Fruit fly (Drosophila melanogaster) whole organism, embryonic: Measurements from ENCODE around the gene Elo68alpha.

ENCODE experiments used
- Awh ChIP-seq: fragments of 200-800 bp; sonication (Bioruptor generic); IDR thresholded peaks from 2 replicates; pipeline ENCODE4, ENCODE4 v1.3.6; 2022; ENCODE audit warnings: missing biosample characterization, missing genetic modification characterization
- CG11695 ChIP-seq: fragments of 200-800 bp; sonication (Bioruptor generic); IDR thresholded peaks from 3 replicates; pipeline ENCODE4 v1.3.6; 2022; ENCODE audit warnings: missing biosample characterization, missing genetic modification characterization
- CG13296 ChIP-seq: fragments of 200-800 bp; sonication (Bioruptor generic); optimal IDR thresholded peaks from 3 replicates; lab custom pipeline; 2018; ENCODE audit warnings: missing biosample characterization, mild to moderate bottlenecking, missing genetic modification characterization
- CG14710 ChIP-seq: fragments of 200-800 bp; sonication (Bioruptor generic); optimal IDR thresholded peaks from 3 replicates; lab custom pipeline; 2019; ENCODE audit warnings: missing biosample characterization, mild to moderate bottlenecking, missing genetic modification characterization, moderate library complexity
- CG15696 ChIP-seq: fragments of 200-800 bp; sonication (Bioruptor generic); optimal IDR thresholded peaks from 2 replicates; lab custom pipeline; 2019; ENCODE audit warnings: missing biosample characterization, mild to moderate bottlenecking, missing genetic modification characterization, moderate library complexity
- CG17359 ChIP-seq: fragments of 200-800 bp; sonication (Bioruptor generic); optimal IDR thresholded peaks from 3 replicates; lab custom pipeline; 2018; ENCODE audit warnings: missing biosample characterization, mild to moderate bottlenecking, missing genetic modification characterization, moderate library complexity
- CG18599 ChIP-seq: fragments of 200-800 bp; sonication (Bioruptor generic); optimal IDR thresholded peaks from 3 replicates; lab custom pipeline; 2017; ENCODE audit warnings: missing biosample characterization, missing genetic modification characterization, mild to moderate bottlenecking, moderate library complexity, missing genetic modification reagents
- CG18764 ChIP-seq: fragments of 200-800 bp; sonication (Bioruptor generic); optimal IDR thresholded peaks from 3 replicates; lab custom pipeline; 2016; ENCODE audit warnings: missing biosample characterization, missing genetic modification characterization
- CG2712 ChIP-seq: fragments of 200-800 bp; optimal IDR thresholded peaks from 3 replicates; lab custom pipeline; 2019; ENCODE audit warnings: missing biosample characterization, mild to moderate bottlenecking, missing genetic modification characterization, moderate library complexity
- CG2875 ChIP-seq: fragments of 200-800 bp; sonication (Bioruptor generic); optimal IDR thresholded peaks from 2 replicates; lab custom pipeline; 2017; ENCODE audit warnings: missing biosample characterization, mild to moderate bottlenecking, missing genetic modification characterization, missing genetic modification reagents
- CG3407 ChIP-seq: fragments of 200-800 bp; sonication (Bioruptor generic); optimal IDR thresholded peaks from 2 replicates; lab custom pipeline; 2018; ENCODE audit warnings: missing biosample characterization, mild to moderate bottlenecking, missing genetic modification characterization
- CG34422 ChIP-seq: fragments of 200-800 bp; sonication (Bioruptor generic); IDR thresholded peaks from 3 replicates; pipeline ENCODE4 v1.3.6; 2022; ENCODE audit warnings: missing biosample characterization, missing genetic modification characterization
- CG4617 ChIP-seq: fragments of 200-800 bp; sonication (Bioruptor generic); optimal IDR thresholded peaks from 3 replicates; lab custom pipeline; 2016; ENCODE audit warnings: missing biosample characterization, missing genetic modification characterization, borderline replicate concordance
- CG6254 ChIP-seq: fragments of 200-800 bp; sonication (Bioruptor generic); optimal IDR thresholded peaks from 3 replicates; lab custom pipeline; 2017; ENCODE audit warnings: mild to moderate bottlenecking, missing biosample characterization, missing genetic modification reagents, missing genetic modification characterization
- CG6683 ChIP-seq: fragments of 200-800 bp; sonication (Bioruptor generic); optimal IDR thresholded peaks from 2 replicates; lab custom pipeline; 2017; ENCODE audit warnings: missing biosample characterization, mild to moderate bottlenecking, missing genetic modification characterization, missing genetic modification reagents
- CG8924 ChIP-seq: fragments of 200-800 bp; optimal IDR thresholded peaks from 3 replicates; lab custom pipeline; 2019; ENCODE audit warnings: missing biosample characterization, mild to moderate bottlenecking, missing genetic modification characterization, moderate library complexity
- CG9727 ChIP-seq: fragments of 200-800 bp; sonication (Bioruptor generic); optimal IDR thresholded peaks from 3 replicates; lab custom pipeline; 2017; ENCODE audit warnings: missing biosample characterization, mild to moderate bottlenecking, missing genetic modification characterization
- CoRest ChIP-seq: fragments of 200-800 bp; sonication (Bioruptor generic); optimal IDR thresholded peaks from 3 replicates; lab custom pipeline; 2018; ENCODE audit warnings: missing biosample characterization, mild to moderate bottlenecking, missing genetic modification characterization, moderate library complexity
- Dek ChIP-seq: fragments of 200-800 bp; sonication (Bioruptor generic); optimal IDR thresholded peaks from 3 replicates; lab custom pipeline; 2019; ENCODE audit warnings: missing biosample characterization, mild to moderate bottlenecking, missing genetic modification characterization, moderate library complexity
- Dp ChIP-seq: fragments of 200-800 bp; sonication (Bioruptor generic); optimal IDR thresholded peaks from 2 replicates; lab custom pipeline; 2018; ENCODE audit warnings: missing biosample characterization, mild to moderate bottlenecking, missing genetic modification characterization, moderate library complexity
- H2.0 ChIP-seq: fragments of 200-800 bp; sonication (Bioruptor generic); IDR thresholded peaks from 2 replicates; pipeline ENCODE4 v1.3.6; 2022; ENCODE audit warnings: missing biosample characterization, missing genetic modification characterization
- HLH3B ChIP-seq: fragments of 200-800 bp; sonication (Bioruptor generic); IDR thresholded peaks from 2 replicates; pipeline ENCODE4 v1.3.6; 2022; ENCODE audit warnings: missing biosample characterization, missing genetic modification characterization
- Hey ChIP-seq: fragments of 200-800 bp; sonication (Bioruptor generic); optimal IDR thresholded peaks from 3 replicates; lab custom pipeline; 2018; ENCODE audit warnings: missing biosample characterization, mild to moderate bottlenecking, missing genetic modification characterization
- MBD-R2 ChIP-seq: fragments of 200-800 bp; sonication (Bioruptor generic); IDR thresholded peaks from 2 replicates; pipeline ENCODE4 v1.3.6; 2022; ENCODE audit warnings: missing biosample characterization, missing genetic modification characterization
- MESR4 ChIP-seq: fragments of 200-800 bp; sonication (Bioruptor generic); optimal IDR thresholded peaks from 2 replicates; lab custom pipeline; 2018; ENCODE audit warnings: missing biosample characterization, mild to moderate bottlenecking, missing genetic modification characterization, moderate library complexity
- Myb ChIP-seq: fragments of 200-800 bp; sonication (Bioruptor generic); optimal IDR thresholded peaks from 2 replicates; lab custom pipeline; 2016; ENCODE audit warnings: missing biosample characterization, missing genetic modification characterization
- Trl ChIP-seq, 3 experiments: fragments of >200 bp in 2 of 3; fragments of 200-800 bp in 1 of 3; sonication (Bioruptor generic) in 1 of 3; optimal IDR thresholded peaks; 2 replicates in 1 of 3; 3 replicates in 2 of 3; lab custom pipeline; 2016 to 2017; ENCODE audit warnings: missing biosample characterization in 1 of 3, missing genetic modification characterization in 1 of 3
- Vsx1 ChIP-seq: fragments of 200-800 bp; sonication (Bioruptor generic); optimal IDR thresholded peaks from 2 replicates; lab custom pipeline; 2017; ENCODE audit warnings: missing biosample characterization, mild to moderate bottlenecking, missing genetic modification characterization, missing genetic modification reagents
- bab2 ChIP-seq: fragments of 200-800 bp; sonication (Bioruptor generic); optimal IDR thresholded peaks from 2 replicates; lab custom pipeline; 2016; ENCODE audit warnings: missing biosample characterization, missing genetic modification characterization
- cwo ChIP-seq: fragments of 200-800 bp; sonication (Bioruptor generic); optimal IDR thresholded peaks from 3 replicates; lab custom pipeline; 2017; ENCODE audit warnings: missing biosample characterization, missing genetic modification characterization, mild to moderate bottlenecking, moderate library complexity, missing genetic modification reagents
- da ChIP-seq: fragments of 200-800 bp; sonication (Bioruptor generic); optimal IDR thresholded peaks from 2 replicates; lab custom pipeline; 2016; ENCODE audit warnings: missing biosample characterization, missing genetic modification characterization
- danr ChIP-seq: fragments of 200-800 bp; sonication (Bioruptor generic); IDR thresholded peaks from 2 replicates; pipeline ENCODE4 v1.3.6; 2022; ENCODE audit warnings: missing biosample characterization, missing genetic modification characterization
- dmrt11E ChIP-seq: fragments of 200-800 bp; sonication (Bioruptor generic); optimal IDR thresholded peaks from 3 replicates; lab custom pipeline; 2018; ENCODE audit warnings: missing biosample characterization, mild to moderate bottlenecking, missing genetic modification characterization, moderate library complexity
- dmrt99B ChIP-seq: fragments of 200-800 bp; sonication (Bioruptor generic); optimal IDR thresholded peaks from 2 replicates; lab custom pipeline; 2018; ENCODE audit warnings: missing biosample characterization, mild to moderate bottlenecking, missing genetic modification characterization, moderate library complexity
- grn ChIP-seq: fragments of 200-800 bp; sonication (Bioruptor generic); optimal IDR thresholded peaks from 3 replicates; lab custom pipeline; 2017; ENCODE audit warnings: missing biosample characterization, missing genetic modification characterization
- gt ChIP-seq: fragments of 200-800 bp; sonication (Bioruptor generic); IDR thresholded peaks from 2 replicates; pipeline ENCODE4 v1.3.6; 2022; ENCODE audit warnings: missing biosample characterization, missing genetic modification characterization
- lola ChIP-seq, 3 experiments: fragments of >200 bp in 2 of 3; fragments of 200-800 bp in 1 of 3; sonication (Bioruptor generic) in 1 of 3; optimal IDR thresholded peaks; 2 replicates each; lab custom pipeline; 2017 to 2019; ENCODE audit warnings: missing biosample characterization in 3 of 3, missing genetic modification characterization in 3 of 3, mild to moderate bottlenecking in 1 of 3, moderate library complexity in 1 of 3
- nom ChIP-seq: fragments of 200-800 bp; sonication (Bioruptor generic); optimal IDR thresholded peaks from 2 replicates; lab custom pipeline; 2017; ENCODE audit warnings: missing biosample characterization, missing genetic modification characterization, mild to moderate bottlenecking, moderate library complexity, missing genetic modification reagents
- org-1 ChIP-seq: fragments of 200-800 bp; sonication (Bioruptor generic); optimal IDR thresholded peaks from 2 replicates; lab custom pipeline; 2017; ENCODE audit warnings: missing biosample characterization, missing genetic modification characterization
- otp ChIP-seq: fragments of 200-800 bp; sonication (Bioruptor generic); IDR thresholded peaks from 3 replicates; pipeline ENCODE4, ENCODE4 v1.3.6; 2022; ENCODE audit warnings: missing biosample characterization, missing genetic modification characterization
- pan ChIP-seq, 4 experiments: fragments of >200 bp in 3 of 4; fragments of 200-800 bp in 1 of 4; sonication (Bioruptor generic) in 1 of 4; optimal IDR thresholded peaks in 3 of 4; IDR thresholded peaks in 1 of 4; 2 replicates each; pipeline versions ENCODE4 v1.3.6 to Lab custom; 2017 to 2022; ENCODE audit warnings: missing biosample characterization in 2 of 4, missing genetic modification characterization in 2 of 4, mixed read lengths in 1 of 4
- phol ChIP-seq: fragments of 200-800 bp; sonication (Bioruptor generic); optimal IDR thresholded peaks from 3 replicates; lab custom pipeline; 2018; ENCODE audit warnings: missing biosample characterization, mild to moderate bottlenecking, missing genetic modification characterization, moderate library complexity
- schlank ChIP-seq: fragments of 200-800 bp; sonication (Bioruptor generic); optimal IDR thresholded peaks from 2 replicates; lab custom pipeline; 2018; ENCODE audit warnings: missing biosample characterization, mild to moderate bottlenecking, missing genetic modification characterization
- sob ChIP-seq: fragments of 200-800 bp; sonication (Bioruptor generic); IDR thresholded peaks from 2 replicates; pipeline ENCODE4 v1.3.6; 2022; ENCODE audit warnings: missing biosample characterization, missing genetic modification characterization
- trh ChIP-seq: fragments of 200-800 bp; sonication (Bioruptor generic); optimal IDR thresholded peaks from 2 replicates; lab custom pipeline; 2016; ENCODE audit warnings: missing biosample characterization, missing genetic modification characterization
- zen2 ChIP-seq: fragments of 200-800 bp; sonication (Bioruptor generic); IDR thresholded peaks from 3 replicates; pipeline ENCODE4 v1.3.6; 2022; ENCODE audit warnings: missing biosample characterization, missing genetic modification characterization; ENCODE audit not compliant: partially characterized antibody

The Elo68alpha gene

dm6 chr3L:11109454-11109853 lies 6.6 kb upstream of the Elo68alpha start, which contains the start of the genes CG34012 and emei (continued):
- no peak for TF ChIP-seq dmrt99B (tag; lab: Kevin White, UChicago)
- TF ChIP-seq MESR4 (GFP tag; lab: Kevin White, UChicago) = peak; percentile 55
- peak; percentile 41; the same call in 1 of the 2 replicates for TF ChIP-seq MBD-R2 (GFP tag; lab: Robert Waterston, UW)
- TF ChIP-seq Myb = peak; percentile 32
- TF ChIP-seq CG34422 (GFP tag; lab: Robert Waterston, UW) = 0 out of 3 replicates have a peak, but pooled peaks have one; percentile 37
- TF ChIP-seq otp (GFP tag; lab: Robert Waterston, UW) = no peak
- TF ChIP-seq Dp (GFP tag; lab: Kevin White, UChicago) = peak; percentile 80
- TF ChIP-seq bab2 (GFP tag; lab: Kevin White, UChicago) = no peak
- no peak for TF ChIP-seq zen2
- peak; percentile 6 for TF ChIP-seq CG4617 (GFP tag; lab: Kevin White, UChicago)
- TF ChIP-seq CoRest (tag; lab: Kevin White, UChicago) = no peak
- no peak for TF ChIP-seq da (GFP tag; lab: Kevin White, UChicago)
- TF ChIP-seq Hey = no peak
- no peak for TF ChIP-seq pan (optimal IDR thresholded peaks at IDR 0.05; lab: Kevin White, UChicago)
- no peak for TF ChIP-seq pan (GFP tag; optimal IDR thresholded peaks at IDR 0.05 in 1 of 2, IDR thresholded peaks at IDR 0.05 in 1 of 2)
- TF ChIP-seq nom (GFP tag; lab: Kevin White, UChicago) = no peak
- TF ChIP-seq gt (GFP tag; lab: Robert Waterston, UW) = no peak
- TF ChIP-seq CG14710 = peak; percentile 60
- TF ChIP-seq danr (GFP tag; lab: Robert Waterston, UW) = no peak
- TF ChIP-seq CG2712 = no peak
- TF ChIP-seq trh (GFP tag; lab: Kevin White, UChicago) = no peak
- TF ChIP-seq HLH3B (GFP tag; lab: Robert Waterston, UW) = no peak
- peak; percentile 54 for TF ChIP-seq phol (tag; lab: Kevin White, UChicago)

DNA sequence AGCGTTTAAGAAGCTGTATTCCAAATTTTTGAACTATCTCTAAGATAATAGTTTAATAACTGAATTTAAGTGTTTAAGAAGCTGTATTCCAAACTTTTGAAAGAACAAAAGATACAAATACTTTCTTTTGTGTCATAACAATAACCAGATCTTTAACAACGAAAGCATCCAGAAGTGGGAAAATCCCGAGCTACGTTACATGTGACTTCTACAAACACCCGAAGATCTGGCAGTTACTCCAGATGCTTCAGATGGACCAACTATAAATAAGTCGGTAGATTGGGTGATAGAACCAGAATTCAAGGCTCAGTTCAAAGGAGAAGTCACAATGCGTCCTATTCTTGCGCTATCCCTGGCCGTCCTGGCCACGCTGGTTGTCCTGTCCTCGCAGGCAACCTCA lies 5.1 kb upstream of the Elo68alpha start, which contains the start of gene CG12522:
Gene CG12522, plus strand, starts transcription at position 301 of the 400 bp plus-strand sequence.
- no peak for TF ChIP-seq Dek (tag; lab: Kevin White, UChicago)

- TF ChIP-seq dmrt11E (tag; lab: Kevin White, UChicago) = no peak
- no peak for TF ChIP-seq lola (GFP tag; optimal IDR thresholded peaks at IDR 0.05; lab: Kevin White, UChicago)
- peak; percentile 75 for TF ChIP-seq CG18764
- peak; percentile 16 for TF ChIP-seq CG9727
- no peak for TF ChIP-seq grn (GFP tag; lab: Kevin White, UChicago)
- peak; percentile 75 for TF ChIP-seq CG18599
- no peak for TF ChIP-seq H2.0 (GFP tag; lab: Robert Waterston, UW)
- TF ChIP-seq CG13296 (GFP tag; lab: Kevin White, UChicago) = peak; percentile 55
- peak; percentile 29 for TF ChIP-seq CG2875 (GFP tag; lab: Kevin White, UChicago)
- TF ChIP-seq Awh (GFP tag; lab: Robert Waterston, UW) = 0 out of 2 replicates have a peak, but pooled peaks have one; percentile 16
- TF ChIP-seq CG2712 = peak; percentile 44
- TF ChIP-seq CG8924 (tag; lab: Kevin White, UChicago) = peak; percentile 9
- TF ChIP-seq CG11695 (GFP tag; lab: Robert Waterston, UW) = 0 out of 3 replicates have a peak, but pooled peaks have one; percentile 20
- peak; percentile 10 for TF ChIP-seq CG17359
- peak; percentile 33 for TF ChIP-seq CG6254 (GFP tag; lab: Kevin White, UChicago)
- TF ChIP-seq CG6683 (GFP tag; lab: Kevin White, UChicago) = peak; percentile 40
- TF ChIP-seq CG3407 (GFP tag; lab: Kevin White, UChicago) = peak; percentile 26
- peak; percentile 64 for TF ChIP-seq cwo
- peak; percentile 33 for TF ChIP-seq schlank
- TF ChIP-seq sob = peak; percentile 40; the same call in 1 of the 2 replicates
- TF ChIP-seq Trl (optimal IDR thresholded peaks at IDR 0.05; lab: Kevin White, UChicago) = no peak
- peak; percentile 36 for TF ChIP-seq Trl (GFP tag; optimal IDR thresholded peaks at IDR 0.05; lab: Kevin White, UChicago)
- peak; percentile 1 for TF ChIP-seq org-1
- TF ChIP-seq CG15696 = peak; percentile 21
- peak; percentile 67 for TF ChIP-seq Vsx1 (GFP tag; lab: Kevin White, UChicago)
Measured at dm6 chr3L:11107432-11107831, 4.6 kb upstream of the Elo68alpha start, which contains the start of gene CG32073. CG32073 (minus strand) TSS chr3L:11107582.
